Worm (Caenorhabditis elegans) whole organism, L3 larva: Measurements from ENCODE around the gene C28G1.10.

Experiments used
- R02D3.7 ChIP-seq: fragments of 150-350 bp; optimal IDR thresholded peaks from 2 replicates; lab custom pipeline; 2014; ENCODE audit warnings: missing biosample characterization, missing genetic modification characterization
- eor-1 ChIP-seq, 2 experiments: fragments of 150-350 bp; optimal IDR thresholded peaks; 2 replicates each; lab custom pipeline; 2014 to 2018; ENCODE audit warnings: missing biosample characterization in 2 of 2, missing genetic modification characterization in 2 of 2
- fos-1 ChIP-seq: fragments of 150-350 bp; optimal IDR thresholded peaks from 2 replicates; lab custom pipeline; 2014; ENCODE audit warnings: missing biosample characterization, missing genetic modification characterization
- jun-1 ChIP-seq: fragments of 150-350 bp; optimal IDR thresholded peaks from 2 replicates; lab custom pipeline; 2014; ENCODE audit warnings: missing biosample characterization, missing genetic modification reagents, missing genetic modification characterization
- lin-15B ChIP-seq: fragments of 150-350 bp; optimal IDR thresholded peaks from 2 replicates; lab custom pipeline; 2014; ENCODE audit warnings: missing biosample characterization, missing genetic modification characterization
- lsy-12 ChIP-seq: sonication (generic microtip); optimal IDR thresholded peaks from 2 replicates; lab custom pipeline; 2016; ENCODE audit warnings: mild to moderate bottlenecking, missing genetic modification characterization, missing compliant biosample characterization
- nfya-1 ChIP-seq: sonication (generic microtip); optimal IDR thresholded peaks from 2 replicates; lab custom pipeline; 2017; ENCODE audit warnings: missing genetic modification characterization, mild to moderate bottlenecking, missing compliant biosample characterization, antibody characterized with exemption, moderate library complexity; ENCODE audit not compliant: insufficient read depth
- nhr-12 ChIP-seq: fragments of 150-350 bp; optimal IDR thresholded peaks from 2 replicates; lab custom pipeline; 2014; ENCODE audit warnings: missing biosample characterization, missing genetic modification characterization
- nhr-25 ChIP-seq: sonication (generic microtip); optimal IDR thresholded peaks from 2 replicates; lab custom pipeline; 2017; ENCODE audit warnings: missing biosample characterization, missing genetic modification characterization
- nhr-76 ChIP-seq: fragments of 150-350 bp; sonication (generic microtip); optimal IDR thresholded peaks from 5 replicates; lab custom pipeline; 2014; ENCODE audit warnings: missing biosample characterization, missing genetic modification characterization
- nhr-77 ChIP-seq: fragments of 150-350 bp; optimal IDR thresholded peaks from 2 replicates; lab custom pipeline; 2014; ENCODE audit warnings: missing biosample characterization, missing genetic modification characterization
- unc-39 ChIP-seq: sonication (generic microtip); optimal IDR thresholded peaks from 4 replicates; lab custom pipeline; 2017; ENCODE audit warnings: missing biosample characterization, missing genetic modification characterization

ce11 chrX:8890251-8890755 lies 43.4 kb downstream of the C28G1.10 start:
- no peak for TF ChIP-seq nhr-25 (tag; lab: Kevin White, UChicago)
- TF ChIP-seq nhr-76 (tag; lab: Kevin White, UChicago), result no peak
- no peak for TF ChIP-seq nfya-1 (tag; lab: Kevin White, UChicago)
- no peak for TF ChIP-seq lin-15B (tag; lab: Kevin White, UChicago)
- no peak for TF ChIP-seq fos-1 (tag; lab: Kevin White, UChicago)
- no peak for TF ChIP-seq lsy-12 (tag; lab: Kevin White, UChicago)
- no peak for TF ChIP-seq R02D3.7 (tag; lab: Kevin White, UChicago)
- no peak for TF ChIP-seq eor-1 (tag; optimal IDR thresholded peaks at IDR 0.05; lab: Kevin White, UChicago)
- no peak for TF ChIP-seq nhr-12 (tag; lab: Kevin White, UChicago)
- TF ChIP-seq unc-39 (tag; lab: Kevin White, UChicago), result no peak
- no peak for TF ChIP-seq jun-1
- no peak for TF ChIP-seq nhr-77 (tag; lab: Kevin White, UChicago)
